Fruit fly (Drosophila melanogaster): Measurements from ENCODE around the gene Mst36Fa.

- TF ChIP-seq luna (GFP tag; optimal IDR thresholded peaks at IDR 0.05) = no peak
- TF ChIP-seq CG12744 (GFP tag; optimal IDR thresholded peaks at IDR 0.05) = no peak
- no peak for TF ChIP-seq crc (GFP tag; optimal IDR thresholded peaks at IDR 0.05)
- no peak for TF ChIP-seq CG6854 (GFP tag; optimal IDR thresholded peaks at IDR 0.05)
Observed at dm6 chr2L:18641087-18641486, 35.7 kb downstream of the Mst36Fa start.

Data from whole organism, embryonic.